Fruit fly (Drosophila melanogaster) whole organism, embryonic: ENCODE data around the gene Fie.

ENCODE experiments used
- Abd-B ChIP-seq: fragments of 200-800 bp; sonication (Bioruptor generic); optimal IDR thresholded peaks from 2 replicates; lab custom pipeline; 2018; ENCODE audit warnings: missing biosample characterization, mild to moderate bottlenecking, missing genetic modification characterization, moderate library complexity
- Aef1 ChIP-seq: fragments of 200-800 bp; sonication (Bioruptor generic); IDR thresholded peaks from 3 replicates; pipeline ENCODE4 v1.3.6; 2022; ENCODE audit warnings: missing biosample characterization, missing genetic modification characterization
- Bteb2 ChIP-seq: fragments of 200-800 bp; sonication (Bioruptor generic); optimal IDR thresholded peaks from 2 replicates; lab custom pipeline; 2016; ENCODE audit warnings: missing biosample characterization, missing genetic modification characterization
- CG10267 ChIP-seq: fragments of 200-800 bp; sonication (Bioruptor generic); optimal IDR thresholded peaks from 2 replicates; lab custom pipeline; 2018; ENCODE audit warnings: missing biosample characterization, mild to moderate bottlenecking, missing genetic modification characterization, moderate library complexity
- CG12104 ChIP-seq: fragments of 200-800 bp; sonication (Bioruptor generic); optimal IDR thresholded peaks from 3 replicates; lab custom pipeline; 2016; ENCODE audit warnings: missing biosample characterization, missing genetic modification characterization
- CG12942 ChIP-seq: fragments of 200-800 bp; sonication (Bioruptor generic); optimal IDR thresholded peaks from 3 replicates; lab custom pipeline; 2016; ENCODE audit warnings: missing biosample characterization, missing genetic modification characterization
- CG17186 ChIP-seq: fragments of 200-800 bp; sonication (Bioruptor generic); optimal IDR thresholded peaks from 3 replicates; lab custom pipeline; 2017; ENCODE audit warnings: missing biosample characterization, missing genetic modification reagents, missing genetic modification characterization
- CG17361 ChIP-seq: fragments of 200-800 bp; sonication (Bioruptor generic); IDR thresholded peaks from 3 replicates; pipeline ENCODE4 v1.3.6; 2022; ENCODE audit warnings: missing biosample characterization, missing genetic modification characterization
- CG17802 ChIP-seq: fragments of 200-800 bp; sonication (Bioruptor generic); optimal IDR thresholded peaks from 2 replicates; lab custom pipeline; 2018; ENCODE audit warnings: missing biosample characterization, mild to moderate bottlenecking, missing genetic modification characterization, moderate library complexity
- CG17829 ChIP-seq: fragments of 200-800 bp; optimal IDR thresholded peaks from 2 replicates; lab custom pipeline; 2019; ENCODE audit warnings: missing biosample characterization, mild to moderate bottlenecking, missing genetic modification characterization, moderate library complexity
- CG2202 ChIP-seq: fragments of 200-800 bp; sonication (Bioruptor generic); optimal IDR thresholded peaks from 2 replicates; lab custom pipeline; 2018; ENCODE audit warnings: missing biosample characterization, mild to moderate bottlenecking, missing genetic modification characterization
- CG2678 ChIP-seq: fragments of 200-800 bp; sonication (Bioruptor generic); optimal IDR thresholded peaks from 3 replicates; lab custom pipeline; 2019; ENCODE audit warnings: missing biosample characterization, mild to moderate bottlenecking, missing genetic modification characterization, moderate library complexity
- CG3163 ChIP-seq: fragments of 200-800 bp; sonication (Bioruptor generic); optimal IDR thresholded peaks from 3 replicates; lab custom pipeline; 2016; ENCODE audit warnings: missing biosample characterization, missing genetic modification characterization
- CG4282 ChIP-seq: fragments of 200-800 bp; sonication (Bioruptor generic); optimal IDR thresholded peaks from 2 replicates; lab custom pipeline; 2016; ENCODE audit warnings: missing biosample characterization, missing genetic modification characterization
- CG6272 ChIP-seq: fragments of 200-800 bp; sonication (Bioruptor generic); IDR thresholded peaks from 2 replicates; pipeline ENCODE4 v1.3.6; 2022; ENCODE audit warnings: missing biosample characterization, missing genetic modification characterization
- CG6854 ChIP-seq: fragments of 200-800 bp; sonication (Bioruptor generic); optimal IDR thresholded peaks from 3 replicates; lab custom pipeline; 2017; ENCODE audit warnings: missing biosample characterization, mild to moderate bottlenecking, missing genetic modification characterization
- CG7357 ChIP-seq: fragments of 200-800 bp; sonication (Bioruptor generic); IDR thresholded peaks from 3 replicates; pipeline ENCODE4 v1.3.6; 2022; ENCODE audit warnings: missing biosample characterization, missing genetic modification characterization
- CG9609 ChIP-seq: fragments of 200-800 bp; sonication (Bioruptor generic); optimal IDR thresholded peaks from 3 replicates; lab custom pipeline; 2016; ENCODE audit warnings: missing biosample characterization, missing genetic modification characterization
- CTCF ChIP-seq: fragments of 200-800 bp; sonication (Bioruptor generic); optimal IDR thresholded peaks from 2 replicates; lab custom pipeline; 2017; ENCODE audit warnings: missing biosample characterization, mild to moderate bottlenecking, missing genetic modification characterization, moderate library complexity
- Dbx ChIP-seq: fragments of 200-800 bp; sonication (Bioruptor generic); IDR thresholded peaks from 3 replicates; pipeline ENCODE4 v1.3.6; 2022; ENCODE audit warnings: missing biosample characterization, missing genetic modification characterization
- Dll ChIP-seq: fragments of 200-800 bp; sonication (Bioruptor generic); IDR thresholded peaks from 4 replicates; pipeline ENCODE4 v1.3.6; 2022; ENCODE audit warnings: missing biosample characterization, missing genetic modification characterization; ENCODE audit not compliant: partially characterized antibody
- Fer1 ChIP-seq: fragments of 200-800 bp; sonication (Bioruptor generic); optimal IDR thresholded peaks from 2 replicates; lab custom pipeline; 2017; ENCODE audit warnings: missing biosample characterization, mild to moderate bottlenecking, missing genetic modification characterization
- HLH54F ChIP-seq: fragments of 200-800 bp; sonication (Bioruptor generic); optimal IDR thresholded peaks from 3 replicates; lab custom pipeline; 2016; ENCODE audit warnings: missing biosample characterization, missing genetic modification characterization
- Mes4 ChIP-seq: fragments of 200-800 bp; sonication (Bioruptor generic); optimal IDR thresholded peaks from 2 replicates; lab custom pipeline; 2016; ENCODE audit warnings: missing biosample characterization, missing genetic modification characterization
- NC2α ChIP-seq: fragments of 200-800 bp; sonication (Bioruptor generic); optimal IDR thresholded peaks from 2 replicates; lab custom pipeline; 2016; ENCODE audit warnings: missing biosample characterization, missing genetic modification characterization
- NC2β ChIP-seq: fragments of 200-800 bp; sonication (Bioruptor generic); optimal IDR thresholded peaks from 2 replicates; lab custom pipeline; 2016; ENCODE audit warnings: missing biosample characterization, missing genetic modification characterization
- Neu2 ChIP-seq: fragments of 200-800 bp; sonication (Bioruptor generic); optimal IDR thresholded peaks from 3 replicates; lab custom pipeline; 2016; ENCODE audit warnings: missing biosample characterization, missing genetic modification characterization, borderline replicate concordance
- NfI ChIP-seq: fragments of 200-800 bp; sonication (Bioruptor generic); optimal IDR thresholded peaks from 3 replicates; lab custom pipeline; 2018; ENCODE audit warnings: missing biosample characterization, mild to moderate bottlenecking, missing genetic modification characterization, moderate library complexity
- Spps ChIP-seq: fragments of 200-800 bp; sonication (Bioruptor generic); optimal IDR thresholded peaks from 2 replicates; lab custom pipeline; 2018; ENCODE audit warnings: missing biosample characterization, mild to moderate bottlenecking, missing genetic modification characterization
- abd-A ChIP-seq: fragments of 200-800 bp; sonication (Bioruptor generic); optimal IDR thresholded peaks from 3 replicates; lab custom pipeline; 2019; ENCODE audit warnings: missing biosample characterization, mild to moderate bottlenecking, missing genetic modification characterization, moderate library complexity
- caup ChIP-seq: fragments of 200-800 bp; sonication (Bioruptor generic); optimal IDR thresholded peaks from 3 replicates; lab custom pipeline; 2017; ENCODE audit warnings: missing biosample characterization, mild to moderate bottlenecking, missing genetic modification characterization, moderate library complexity; ENCODE audit not compliant: severe bottlenecking
- crp ChIP-seq, 2 experiments: fragments of 200-800 bp; sonication (Bioruptor generic); optimal IDR thresholded peaks; 2 replicates in 1 of 2; 3 replicates in 1 of 2; lab custom pipeline; 2017; ENCODE audit warnings: missing biosample characterization in 2 of 2, missing genetic modification characterization in 2 of 2, mild to moderate bottlenecking in 1 of 2, moderate library complexity in 1 of 2
- cwo ChIP-seq: fragments of 200-800 bp; sonication (Bioruptor generic); optimal IDR thresholded peaks from 3 replicates; lab custom pipeline; 2017; ENCODE audit warnings: missing biosample characterization, missing genetic modification characterization, mild to moderate bottlenecking, moderate library complexity, missing genetic modification reagents
- dpn ChIP-seq, 2 experiments: fragments of 200-800 bp; sonication (Bioruptor generic); optimal IDR thresholded peaks; 3 replicates each; lab custom pipeline; 2016; ENCODE audit warnings: missing biosample characterization in 2 of 2, missing genetic modification characterization in 2 of 2
- eyg ChIP-seq: fragments of 200-800 bp; sonication (Bioruptor generic); optimal IDR thresholded peaks from 3 replicates; lab custom pipeline; 2016; ENCODE audit warnings: missing biosample characterization, missing genetic modification characterization
- fd96Cb ChIP-seq: fragments of 200-800 bp; sonication (Bioruptor generic); optimal IDR thresholded peaks from 2 replicates; lab custom pipeline; 2018; ENCODE audit warnings: missing biosample characterization, mild to moderate bottlenecking, missing genetic modification characterization, moderate library complexity
- ftz-f1 ChIP-seq: fragments of 200-800 bp; sonication (Bioruptor generic); optimal IDR thresholded peaks from 2 replicates; lab custom pipeline; 2016; ENCODE audit warnings: missing biosample characterization, missing genetic modification characterization
- gem ChIP-seq: fragments of 200-800 bp; sonication (Bioruptor generic); optimal IDR thresholded peaks from 2 replicates; lab custom pipeline; 2019; ENCODE audit warnings: missing biosample characterization, mild to moderate bottlenecking, missing genetic modification characterization, moderate library complexity
- kni ChIP-seq: fragments of 200-800 bp; sonication (Bioruptor generic); optimal IDR thresholded peaks from 3 replicates; lab custom pipeline; 2017; ENCODE audit warnings: mild to moderate bottlenecking, missing biosample characterization, missing genetic modification reagents, missing genetic modification characterization
- lbe ChIP-seq: fragments of 200-800 bp; sonication (Bioruptor generic); optimal IDR thresholded peaks from 2 replicates; lab custom pipeline; 2016; ENCODE audit warnings: missing biosample characterization, mild to moderate bottlenecking, missing genetic modification characterization
- nmo ChIP-seq: fragments of 200-800 bp; sonication (Bioruptor generic); optimal IDR thresholded peaks from 2 replicates; lab custom pipeline; 2018; ENCODE audit warnings: missing biosample characterization, mild to moderate bottlenecking, missing genetic modification characterization, moderate library complexity
- pum ChIP-seq: fragments of 200-800 bp; sonication (Bioruptor generic); optimal IDR thresholded peaks from 2 replicates; lab custom pipeline; 2016; ENCODE audit warnings: missing biosample characterization, missing genetic modification characterization
- sens-2 ChIP-seq: fragments of 200-800 bp; sonication (Bioruptor generic); IDR thresholded peaks from 2 replicates; pipeline ENCODE4 v1.3.6; 2022; ENCODE audit warnings: missing biosample characterization, missing genetic modification characterization
- sim ChIP-seq: fragments of 200-800 bp; sonication (Bioruptor generic); IDR thresholded peaks from 2 replicates; pipeline ENCODE4 v1.3.6; 2022; ENCODE audit warnings: missing biosample characterization, missing genetic modification characterization
- sna ChIP-seq: fragments of 200-800 bp; sonication (Bioruptor generic); IDR thresholded peaks from 2 replicates; pipeline ENCODE4 v1.3.6; 2022; ENCODE audit warnings: missing biosample characterization, missing genetic modification characterization; ENCODE audit not compliant: partially characterized antibody
- tap ChIP-seq: fragments of 200-800 bp; optimal IDR thresholded peaks from 3 replicates; lab custom pipeline; 2019; ENCODE audit warnings: missing biosample characterization, mild to moderate bottlenecking, missing genetic modification characterization, moderate library complexity
- toy ChIP-seq: fragments of 200-800 bp; sonication (Bioruptor generic); IDR thresholded peaks from 2 replicates; pipeline ENCODE4 v1.3.6; 2022; ENCODE audit warnings: missing biosample characterization, missing genetic modification characterization
- vnd ChIP-seq: fragments of 200-800 bp; sonication (Bioruptor generic); IDR thresholded peaks from 3 replicates; pipeline ENCODE4 v1.3.6; 2022; ENCODE audit warnings: missing biosample characterization, missing genetic modification characterization; ENCODE audit not compliant: partially characterized antibody
- zen2 ChIP-seq: fragments of 200-800 bp; sonication (Bioruptor generic); IDR thresholded peaks from 3 replicates; pipeline ENCODE4 v1.3.6; 2022; ENCODE audit warnings: missing biosample characterization, missing genetic modification characterization; ENCODE audit not compliant: partially characterized antibody

The Fie gene

DNA sequence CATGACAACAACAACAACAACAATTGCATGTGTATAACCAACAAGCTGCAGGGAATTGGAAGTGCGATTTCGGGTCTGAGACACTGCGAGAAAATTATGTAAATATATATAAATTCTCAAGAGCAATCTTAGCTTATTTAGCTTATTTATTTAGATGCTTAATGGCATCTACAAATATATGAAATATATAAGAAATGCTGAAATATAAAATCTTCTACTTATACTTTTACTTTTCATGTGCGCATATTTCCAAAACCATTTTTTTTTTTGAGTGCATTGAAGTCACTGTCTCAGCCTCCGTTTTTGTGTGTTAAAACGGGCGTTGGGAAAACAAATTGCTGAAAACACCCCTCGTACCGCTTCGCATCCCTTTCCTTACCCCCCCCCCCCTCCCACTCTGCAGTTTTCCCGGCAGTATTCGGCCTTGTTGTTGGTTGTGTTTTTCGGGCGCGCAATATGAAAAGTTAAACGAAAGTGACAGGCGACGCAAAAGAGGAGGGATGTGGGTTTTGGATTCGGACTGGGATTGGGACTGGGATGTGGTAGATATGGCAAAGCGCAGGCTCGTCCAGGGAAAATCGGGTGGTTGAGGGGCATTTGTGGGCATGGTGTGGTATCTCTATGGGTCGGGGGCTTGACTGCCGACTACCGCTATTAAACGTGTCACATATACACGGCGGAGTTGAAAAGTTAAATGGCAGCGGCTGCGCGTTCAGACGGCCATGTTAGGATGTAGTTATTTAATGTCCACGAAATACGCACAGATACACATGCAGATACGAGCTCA lies 37.0 kb upstream of the Fie start (continued):
- TF ChIP-seq abd-A (tag; lab: Kevin White, UChicago) (peak; percentile 44), CG10267 (peak; percentile 69), toy (GFP tag; lab: Robert Waterston, UW) (no peak), cwo (GFP tag; lab: Kevin White, UChicago) (no peak), kni (GFP tag; lab: Kevin White, UChicago) (no peak), sens-2 (GFP tag; lab: Robert Waterston, UW) (no peak), Dbx (GFP tag; lab: Robert Waterston, UW) (no peak), vnd (no peak), pum (GFP tag; lab: Kevin White, UChicago) (no peak), CG12104 (GFP tag; lab: Kevin White, UChicago) (no peak), CG2202 (tag; lab: Kevin White, UChicago) (peak; percentile 69), CG17829 (peak; percentile 55), zen2 (no peak; the same call in 2 of the 3 replicates), CG17802 (tag; lab: Kevin White, UChicago) (no peak), CG17186 (GFP tag; lab: Kevin White, UChicago) (no peak), tap (tag; lab: Kevin White, UChicago) (no peak), CG9609 (GFP tag; lab: Kevin White, UChicago) (no peak), Bteb2 (GFP tag; lab: Kevin White, UChicago) (no peak), NC2α (GFP tag; lab: Kevin White, UChicago) (no peak), nmo (GFP tag; lab: Kevin White, UChicago) (peak; percentile 77), CG7357 (GFP tag; lab: Robert Waterston, UW) (peak; percentile 35; the same call in 1 of the 3 replicates), ftz-f1 (GFP tag; lab: Kevin White, UChicago) (no peak), sim (GFP tag; lab: Robert Waterston, UW) (no peak), HLH54F (GFP tag; lab: Kevin White, UChicago) (no peak), sna (GFP tag; lab: Robert Waterston, UW) (no peak), crp (GFP tag; optimal IDR thresholded peaks at IDR 0.05; lab: Kevin White, UChicago) (no peak), Dll (GFP tag; lab: Robert Waterston, UW) (no peak), CG2678 (tag; lab: Kevin White, UChicago) (peak; percentile 53), caup (GFP tag; lab: Kevin White, UChicago) (no peak), CG6854 (GFP tag; lab: Kevin White, UChicago) (no peak), dpn (GFP tag; optimal IDR thresholded peaks at IDR 0.05; lab: Kevin White, UChicago) (peak in 1 of 2 experiments; percentile 28), CG17361 (peak; percentile 66; the same call in 2 of the 3 replicates), Neu2 (GFP tag; lab: Kevin White, UChicago) (no peak), eyg (no peak), Spps (tag; lab: Kevin White, UChicago) (peak; percentile 60), Aef1 (no peak), gem (tag; lab: Kevin White, UChicago) (peak; percentile 80), CG4282 (no peak), lbe (GFP tag; lab: Kevin White, UChicago) (no peak), fd96Cb (tag; lab: Kevin White, UChicago) (peak; percentile 41), CG3163 (GFP tag; lab: Kevin White, UChicago) (no peak), Mes4 (no peak), NC2β (GFP tag; lab: Kevin White, UChicago) (no peak), NfI (no peak), CTCF (no peak), Fer1 (GFP tag; lab: Kevin White, UChicago) (peak; percentile 38), CG6272 (GFP tag; lab: Robert Waterston, UW) (no peak), Abd-B (GFP tag; lab: Kevin White, UChicago) (peak; percentile 42), CG12942 (GFP tag; lab: Kevin White, UChicago) (no peak)
